Worm (Caenorhabditis elegans) whole organism, late embryonic: ENCODE results near the gene nlp-101.

Experiments
- C08G9.2 ChIP-seq: sonication (generic microtip); optimal IDR thresholded peaks from 2 replicates; lab custom pipeline; 2016; ENCODE audit warnings: mild to moderate bottlenecking, missing genetic modification characterization, moderate library complexity, missing compliant biosample characterization
- K02D7.2 ChIP-seq: sonication (generic microtip); optimal IDR thresholded peaks from 2 replicates; lab custom pipeline; 2017; ENCODE audit warnings: mild to moderate bottlenecking, missing genetic modification characterization, missing compliant biosample characterization
- T23F11.4 ChIP-seq: fragments of 200-800 bp; sonication (Bioruptor generic); optimal IDR thresholded peaks from 2 replicates; lab custom pipeline; 2018; ENCODE audit warnings: mild to moderate bottlenecking, missing genetic modification characterization, missing compliant biosample characterization
- ahr-1 ChIP-seq: sonication (generic microtip); optimal IDR thresholded peaks from 2 replicates; lab custom pipeline; 2016; ENCODE audit warnings: missing genetic modification characterization, missing compliant biosample characterization
- ceh-14 ChIP-seq: sonication (generic microtip); optimal IDR thresholded peaks from 2 replicates; lab custom pipeline; 2016; ENCODE audit warnings: missing genotype, missing genetic modification characterization, missing compliant biosample characterization
- ceh-18 ChIP-seq: sonication (generic microtip); optimal IDR thresholded peaks from 2 replicates; lab custom pipeline; 2016; ENCODE audit warnings: missing genetic modification characterization, missing compliant biosample characterization
- ceh-19 ChIP-seq: fragments of 200-800 bp; sonication (Bioruptor generic); optimal IDR thresholded peaks from 2 replicates; lab custom pipeline; 2018; ENCODE audit warnings: mild to moderate bottlenecking, missing genetic modification characterization, missing compliant biosample characterization
- ceh-2 ChIP-seq: sonication (generic microtip); optimal IDR thresholded peaks from 2 replicates; lab custom pipeline; 2016; ENCODE audit warnings: missing genotype, missing genetic modification characterization, missing compliant biosample characterization
- ceh-30 ChIP-seq: fragments of 150-350 bp; optimal IDR thresholded peaks from 2 replicates; lab custom pipeline; 2014; ENCODE audit warnings: missing biosample characterization, missing genetic modification characterization
- ceh-31 ChIP-seq: sonication (generic microtip); optimal IDR thresholded peaks from 2 replicates; lab custom pipeline; 2016; ENCODE audit warnings: missing genetic modification characterization, missing compliant biosample characterization
- ceh-6 ChIP-seq: fragments of 200-800 bp; sonication (Bioruptor generic); optimal IDR thresholded peaks from 2 replicates; lab custom pipeline; 2018; ENCODE audit warnings: mild to moderate bottlenecking, missing genetic modification characterization, missing compliant biosample characterization
- ceh-9 ChIP-seq: sonication (generic microtip); optimal IDR thresholded peaks from 2 replicates; lab custom pipeline; 2016; ENCODE audit warnings: mild to moderate bottlenecking, missing genetic modification characterization, inconsistent platforms, missing compliant biosample characterization
- dve-1 ChIP-seq: sonication (generic microtip); optimal IDR thresholded peaks from 2 replicates; lab custom pipeline; 2017; ENCODE audit warnings: antibody characterized with exemption, mild to moderate bottlenecking, missing genetic modification characterization, missing compliant biosample characterization
- elt-2 ChIP-seq: sonication (generic microtip); optimal IDR thresholded peaks from 2 replicates; lab custom pipeline; 2016; ENCODE audit warnings: missing genetic modification reagents, missing genetic modification characterization, missing compliant biosample characterization
- elt-4 ChIP-seq: sonication (generic microtip); optimal IDR thresholded peaks from 2 replicates; lab custom pipeline; 2016; ENCODE audit warnings: missing genetic modification characterization, missing compliant biosample characterization
- fax-1 ChIP-seq: sonication (generic microtip); optimal IDR thresholded peaks from 2 replicates; lab custom pipeline; 2016; ENCODE audit warnings: missing genotype, missing genetic modification characterization, missing compliant biosample characterization
- fkh-6 ChIP-seq: sonication (generic microtip); optimal IDR thresholded peaks from 2 replicates; lab custom pipeline; 2016; ENCODE audit warnings: missing genetic modification characterization, missing compliant biosample characterization
- hlh-30 ChIP-seq: sonication (generic microtip); optimal IDR thresholded peaks from 2 replicates; lab custom pipeline; 2017; ENCODE audit warnings: antibody characterized with exemption, missing genetic modification characterization, missing compliant biosample characterization; ENCODE audit not compliant: insufficient read depth
- hlh-8 ChIP-seq: sonication (generic microtip); optimal IDR thresholded peaks from 2 replicates; lab custom pipeline; 2016; ENCODE audit warnings: missing genotype, missing genetic modification characterization, missing compliant biosample characterization
- lim-6 ChIP-seq: sonication (generic microtip); optimal IDR thresholded peaks from 2 replicates; lab custom pipeline; 2016; ENCODE audit warnings: missing genetic modification characterization, missing compliant biosample characterization
- madf-2 ChIP-seq: sonication (generic microtip); optimal IDR thresholded peaks from 2 replicates; lab custom pipeline; 2017; ENCODE audit warnings: missing genetic modification characterization, missing compliant biosample characterization
- mec-3 ChIP-seq: sonication (generic microtip); optimal IDR thresholded peaks from 2 replicates; lab custom pipeline; 2016; ENCODE audit warnings: borderline replicate concordance, missing genetic modification characterization, missing compliant biosample characterization
- nfya-1 ChIP-seq: sonication (generic microtip); optimal IDR thresholded peaks from 2 replicates; lab custom pipeline; 2017; ENCODE audit warnings: missing genetic modification characterization, mild to moderate bottlenecking, missing compliant biosample characterization, antibody characterized with exemption, moderate library complexity
- pat-9 ChIP-seq: fragments of 200-800 bp; sonication (Bioruptor generic); optimal IDR thresholded peaks from 2 replicates; lab custom pipeline; 2018; ENCODE audit warnings: mild to moderate bottlenecking, missing genetic modification characterization, moderate library complexity, missing compliant biosample characterization
- pax-1 ChIP-seq: fragments of 150-350 bp; optimal IDR thresholded peaks from 2 replicates; lab custom pipeline; 2014; ENCODE audit warnings: missing biosample characterization, missing genetic modification characterization
- pha-2 ChIP-seq: sonication (generic microtip); optimal IDR thresholded peaks from 2 replicates; lab custom pipeline; 2017; ENCODE audit warnings: mild to moderate bottlenecking, missing genetic modification characterization, missing compliant biosample characterization
- pha-4 ChIP-seq: fragments of 150-350 bp; optimal IDR thresholded peaks from 2 replicates; lab custom pipeline; 2018; ENCODE audit warnings: missing biosample characterization, missing genetic modification reagents, missing genetic modification characterization
- pqm-1 ChIP-seq: sonication (generic microtip); optimal IDR thresholded peaks from 2 replicates; lab custom pipeline; 2016; ENCODE audit warnings: missing genetic modification characterization, missing compliant biosample characterization
- pros-1 ChIP-seq: fragments of 150-350 bp; optimal IDR thresholded peaks from 2 replicates; lab custom pipeline; 2014; ENCODE audit warnings: missing biosample characterization, missing genetic modification reagents, missing genetic modification characterization
- ref-2 ChIP-seq: sonication (generic microtip); optimal IDR thresholded peaks from 2 replicates; lab custom pipeline; 2016; ENCODE audit warnings: missing genetic modification characterization, missing compliant biosample characterization
- rnt-1 ChIP-seq: sonication (generic microtip); optimal IDR thresholded peaks from 2 replicates; lab custom pipeline; 2016; ENCODE audit warnings: missing genetic modification characterization, missing compliant biosample characterization
- sdc-2 ChIP-seq: sonication (generic microtip); optimal IDR thresholded peaks from 2 replicates; lab custom pipeline; 2016; ENCODE audit warnings: missing genotype, missing genetic modification characterization, missing compliant biosample characterization
- syd-9 ChIP-seq: sonication (generic microtip); optimal IDR thresholded peaks from 2 replicates; lab custom pipeline; 2016; ENCODE audit warnings: mild to moderate bottlenecking, missing genetic modification characterization, moderate library complexity, missing compliant biosample characterization
- tbx-2 ChIP-seq: sonication (generic microtip); optimal IDR thresholded peaks from 2 replicates; lab custom pipeline; 2016; ENCODE audit warnings: missing genetic modification characterization, missing compliant biosample characterization
- unc-42 ChIP-seq: sonication (generic microtip); optimal IDR thresholded peaks from 2 replicates; lab custom pipeline; 2016; ENCODE audit warnings: missing genotype, missing genetic modification characterization, missing compliant biosample characterization
- unc-55 ChIP-seq: sonication (generic microtip); optimal IDR thresholded peaks from 2 replicates; lab custom pipeline; 2017; ENCODE audit warnings: missing biosample characterization, missing genetic modification reagents, missing genetic modification characterization
- unc-86 ChIP-seq: sonication (generic microtip); optimal IDR thresholded peaks from 2 replicates; lab custom pipeline; 2016; ENCODE audit warnings: missing genetic modification characterization, missing compliant biosample characterization
- ztf-16 ChIP-seq: sonication (generic microtip); optimal IDR thresholded peaks from 2 replicates; lab custom pipeline; 2017; ENCODE audit warnings: missing genetic modification characterization, missing compliant biosample characterization

nlp-101 gene

ce11 chrX:7798248-7799020 lies 40.2 kb upstream of the nlp-101 start, which contains the start of gene adm-4 (continued):
- TF ChIP-seq pha-4 (tag; lab: Kevin White, UChicago) = no peak
- no peak for TF ChIP-seq ceh-14 (tag; lab: Kevin White, UChicago)
- no peak for TF ChIP-seq madf-2 (tag; lab: Kevin White, UChicago)
- no peak for TF ChIP-seq dve-1 (tag; lab: Kevin White, UChicago)
- peak; percentile 88 for TF ChIP-seq C08G9.2
- TF ChIP-seq nfya-1 = no peak

DNA sequence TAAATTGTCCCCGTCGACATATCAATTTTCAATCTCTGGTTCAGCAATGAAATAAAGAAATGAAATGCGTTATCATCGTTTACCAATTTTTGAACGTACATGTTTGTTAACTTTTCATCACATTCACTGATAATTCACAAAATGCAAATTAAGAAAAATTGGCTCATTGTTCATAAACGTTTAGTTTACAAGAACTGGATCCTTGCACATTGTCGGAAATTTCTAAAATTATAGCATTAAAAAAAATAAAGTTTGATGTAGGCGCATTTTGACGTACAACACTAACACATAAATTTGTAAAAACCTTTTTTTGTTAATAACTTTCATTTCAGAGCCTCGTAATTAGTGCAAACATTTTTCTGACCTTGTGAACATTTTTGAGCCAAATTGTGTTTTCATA lies 39.0 kb upstream of the nlp-101 start, which contains the start of gene gpx-7:
gpx-7 (minus strand) TSS at position 101 of the 400 bp plus-strand sequence.
- TF ChIP-seq mec-3 (tag; lab: Kevin White, UChicago) = no peak
- TF ChIP-seq fax-1 = no peak
- no peak for TF ChIP-seq tbx-2 (tag; lab: Kevin White, UChicago)
- no peak for TF ChIP-seq fkh-6
- no peak for TF ChIP-seq unc-86 (tag; lab: Kevin White, UChicago)

DNA sequence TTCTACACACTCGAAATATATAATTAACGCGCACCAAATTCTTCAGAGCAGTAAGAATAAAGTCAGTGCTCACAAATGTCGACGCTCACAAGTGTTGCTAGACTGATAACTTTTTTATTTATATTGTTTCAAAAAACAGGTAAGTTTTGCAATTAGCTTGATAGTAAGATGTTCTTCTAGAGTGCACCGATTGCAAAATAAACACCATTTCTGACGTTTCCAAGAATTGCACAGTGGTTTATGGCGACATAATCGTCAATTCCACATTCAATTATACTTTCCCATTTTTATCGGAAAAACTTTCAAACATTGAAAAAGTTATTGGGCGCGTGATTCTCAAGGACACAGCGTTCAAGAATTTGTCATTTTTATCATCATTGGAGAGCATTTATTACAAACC lies 38.3 kb upstream of the nlp-101 start:
- TF ChIP-seq syd-9 (no peak), ceh-6 (GFP tag; lab: Kevin White, UChicago) (no peak), lim-6 (no peak)
- TF ChIP-seq, all 69 proteins: peak for 0

DNA sequence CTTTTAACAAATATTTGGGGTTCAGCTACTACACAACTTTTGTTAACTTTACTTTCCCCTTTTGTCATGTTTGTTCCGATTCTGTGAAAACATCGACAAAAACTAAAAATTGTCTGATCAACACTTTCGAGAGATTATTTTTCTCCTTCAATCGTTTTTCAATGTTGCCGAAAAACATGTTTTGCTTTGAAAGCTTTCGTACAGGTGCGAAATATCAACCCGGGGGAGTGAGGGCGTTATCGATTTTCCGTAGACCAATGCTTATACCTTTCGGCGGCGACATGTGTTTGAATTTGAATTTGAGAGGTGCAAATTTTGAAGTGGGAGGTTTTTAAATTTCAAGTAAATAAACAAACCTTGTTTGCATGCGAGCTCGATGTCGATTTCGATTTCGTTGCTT lies 30.3 kb upstream of the nlp-101 start:
- TF ChIP-seq pha-2 (tag; lab: Kevin White, UChicago) (no peak), ref-2 (tag; lab: Kevin White, UChicago) (no peak), ceh-9 (tag; lab: Kevin White, UChicago) (no peak), pha-4 (tag; lab: Kevin White, UChicago) (no peak), fkh-6 (no peak)

- peak; percentile 5 for TF ChIP-seq pat-9
- TF ChIP-seq ztf-16 (tag; lab: Kevin White, UChicago) = no peak
- TF ChIP-seq fkh-6 = peak; percentile 2
- no peak for TF ChIP-seq ahr-1
- no peak for TF ChIP-seq pha-4 (tag; lab: Kevin White, UChicago)
- no peak for TF ChIP-seq T23F11.4 (GFP tag; lab: Kevin White, UChicago)
- no peak for TF ChIP-seq mec-3 (tag; lab: Kevin White, UChicago)
- TF ChIP-seq sdc-2 = peak; percentile 5
- TF ChIP-seq elt-4 (tag; lab: Kevin White, UChicago) = no peak
- TF ChIP-seq ceh-18 (tag; lab: Kevin White, UChicago) = peak; percentile 26
- no peak for TF ChIP-seq K02D7.2 (tag; lab: Kevin White, UChicago)
- TF ChIP-seq nfya-1 = peak; percentile 68
- peak; percentile 64 for TF ChIP-seq ceh-30 (tag; lab: Kevin White, UChicago)
- TF ChIP-seq pqm-1 (tag; lab: Kevin White, UChicago) = no peak
- TF ChIP-seq lim-6 = no peak
- peak; percentile 34 for TF ChIP-seq unc-42 (tag; lab: Kevin White, UChicago)
- TF ChIP-seq ceh-2 (tag; lab: Kevin White, UChicago) = peak; percentile 39
- TF ChIP-seq rnt-1 (tag; lab: Kevin White, UChicago) = peak; percentile 30
- TF ChIP-seq unc-55 (GFP tag; lab: Kevin White, UChicago) = peak; percentile 74
- peak; percentile 23 for TF ChIP-seq hlh-8 (tag; lab: Kevin White, UChicago)
- TF ChIP-seq hlh-30 (tag; lab: Kevin White, UChicago) = peak; percentile 62
- TF ChIP-seq ceh-31 = peak; percentile 64
- TF ChIP-seq pax-1 (tag; lab: Kevin White, UChicago) = no peak
- peak; percentile 41 for TF ChIP-seq pros-1 (tag; lab: Kevin White, UChicago)
- peak; percentile 17 for TF ChIP-seq madf-2 (tag; lab: Kevin White, UChicago)
- TF ChIP-seq elt-2 = peak; percentile 20
- TF ChIP-seq tbx-2 (tag; lab: Kevin White, UChicago) = peak; percentile 73
- peak; percentile 48 for TF ChIP-seq ceh-19
- no peak for TF ChIP-seq ceh-6 (GFP tag; lab: Kevin White, UChicago)
Measured at ce11 chrX:7809352-7810196, 29.1 kb upstream of the nlp-101 start.
